Worm (Caenorhabditis elegans) whole organism, young adult: ENCODE results near the gene C36B7.1.
A peak's percentile ranks its signal among the peaks of the same experiment; 100 is the strongest.

Experiments
- B0019.2 ChIP-seq: fragments of 200-800 bp; sonication (Bioruptor generic); conservative IDR thresholded peaks from 2 replicates; pipeline ENCODE4 v1.3.6; 2022; ENCODE audit warnings: missing genetic modification reagents, missing genetic modification characterization, missing compliant biosample characterization
- B0035.1 ChIP-seq: sonication (generic microtip); optimal IDR thresholded peaks from 2 replicates; lab custom pipeline; 2016; ENCODE audit warnings: missing genetic modification characterization, mild to moderate bottlenecking, missing compliant biosample characterization, missing genotype, missing genetic modification reagents
- B0336.3 ChIP-seq: fragments of 200-800 bp; sonication (Bioruptor generic); IDR thresholded peaks from 2 replicates; pipeline ENCODE4 v1.3.6; 2022; ENCODE audit warnings: missing genetic modification characterization, missing compliant biosample characterization
- C06A6.2 ChIP-seq: fragments of 200-800 bp; sonication (Bioruptor generic); conservative IDR thresholded peaks from 2 replicates; pipeline ENCODE4 v1.3.6; 2022; ENCODE audit warnings: missing genetic modification characterization, missing compliant biosample characterization
- C17E4.6 ChIP-seq: fragments of 200-800 bp; sonication (Bioruptor generic); IDR thresholded peaks from 2 replicates; pipeline ENCODE4 v1.3.6; 2022; ENCODE audit warnings: missing genetic modification reagents, missing genetic modification characterization, missing compliant biosample characterization
- F37B4.10 ChIP-seq: fragments of 200-800 bp; sonication (Bioruptor generic); IDR thresholded peaks from 2 replicates; pipeline ENCODE4 v1.3.6; 2022; ENCODE audit warnings: missing genetic modification characterization, missing compliant biosample characterization
- F39B2.1 ChIP-seq: fragments of 200-800 bp; sonication (Bioruptor generic); IDR thresholded peaks from 2 replicates; pipeline ENCODE4 v1.3.6; 2022; ENCODE audit warnings: missing genetic modification reagents, missing genetic modification characterization, missing compliant biosample characterization
- K12H6.12 ChIP-seq: fragments of 200-800 bp; sonication (Bioruptor generic); optimal IDR thresholded peaks from 2 replicates; lab custom pipeline; 2018; ENCODE audit warnings: mild to moderate bottlenecking, missing genetic modification characterization, missing compliant biosample characterization
- Y79H2A.3 ChIP-seq: fragments of 200-800 bp; sonication (Bioruptor generic); conservative IDR thresholded peaks from 2 replicates; pipeline ENCODE4 v1.3.6; 2022; ENCODE audit warnings: missing genetic modification reagents, missing genetic modification characterization, missing compliant biosample characterization
- Y95B8A.8 ChIP-seq: fragments of 200-800 bp; sonication (Bioruptor generic); IDR thresholded peaks from 2 replicates; pipeline ENCODE4 v1.3.6; 2022; ENCODE audit warnings: missing genetic modification reagents, missing genetic modification characterization, missing compliant biosample characterization
- ZK185.1 ChIP-seq: sonication (generic microtip); optimal IDR thresholded peaks from 2 replicates; lab custom pipeline; 2016; ENCODE audit warnings: mild to moderate bottlenecking, missing genetic modification characterization, missing compliant biosample characterization; ENCODE audit not compliant: poor library complexity, severe bottlenecking
- aptf-3 ChIP-seq: fragments of 200-800 bp; sonication (Bioruptor generic); IDR thresholded peaks from 2 replicates; pipeline ENCODE4 v1.3.6; 2022; ENCODE audit warnings: missing genetic modification characterization, missing compliant biosample characterization
- atf-7 ChIP-seq: sonication (generic microtip); optimal IDR thresholded peaks from 2 replicates; lab custom pipeline; 2017; ENCODE audit warnings: mild to moderate bottlenecking, missing genetic modification characterization, missing compliant biosample characterization
- athp-1 ChIP-seq: sonication (generic microtip); optimal IDR thresholded peaks from 2 replicates; lab custom pipeline; 2017; ENCODE audit warnings: mild to moderate bottlenecking, missing genetic modification characterization, missing compliant biosample characterization
- attf-3 ChIP-seq: fragments of 200-800 bp; sonication (Bioruptor generic); conservative IDR thresholded peaks from 2 replicates; pipeline ENCODE4 v1.3.6; 2022; ENCODE audit warnings: missing genetic modification reagents, missing genetic modification characterization, missing compliant biosample characterization
- attf-5 ChIP-seq: fragments of 200-800 bp; sonication (Bioruptor generic); optimal IDR thresholded peaks from 2 replicates; lab custom pipeline; 2018; ENCODE audit warnings: mild to moderate bottlenecking, missing genetic modification characterization, missing compliant biosample characterization
- bed-2 ChIP-seq: fragments of 200-800 bp; sonication (Bioruptor generic); IDR thresholded peaks from 2 replicates; pipeline ENCODE4 v1.3.6; 2022; ENCODE audit warnings: missing genetic modification reagents, missing genetic modification characterization, missing compliant biosample characterization
- ccch-3 ChIP-seq: fragments of 200-800 bp; sonication (Bioruptor generic); optimal IDR thresholded peaks from 2 replicates; lab custom pipeline; 2018; ENCODE audit warnings: mild to moderate bottlenecking, missing genetic modification characterization, missing compliant biosample characterization
- cebp-2 ChIP-seq: fragments of 200-800 bp; sonication (Bioruptor generic); IDR thresholded peaks from 2 replicates; pipeline ENCODE4 v1.3.6; 2022; ENCODE audit warnings: missing genetic modification characterization, missing compliant biosample characterization
- ceh-91 ChIP-seq: fragments of 200-800 bp; sonication (Bioruptor generic); IDR thresholded peaks from 2 replicates; pipeline ENCODE4 v1.3.6; 2022; ENCODE audit warnings: missing genetic modification reagents, missing genetic modification characterization, missing compliant biosample characterization
- dpff-1 ChIP-seq: sonication (generic microtip); optimal IDR thresholded peaks from 2 replicates; lab custom pipeline; 2017; ENCODE audit warnings: mild to moderate bottlenecking, missing genetic modification characterization, missing compliant biosample characterization
- dpl-1 ChIP-seq: fragments of 150-350 bp; optimal IDR thresholded peaks from 2 replicates; lab custom pipeline; 2014; ENCODE audit warnings: missing biosample characterization, missing genetic modification reagents, missing genetic modification characterization
- efl-1 ChIP-seq: fragments of 150-350 bp; optimal IDR thresholded peaks from 2 replicates; lab custom pipeline; 2014; ENCODE audit warnings: missing biosample characterization, missing genetic modification reagents, missing genetic modification characterization
- egrh-3 ChIP-seq: fragments of 200-800 bp; sonication (Bioruptor generic); IDR thresholded peaks from 2 replicates; pipeline ENCODE4 v1.3.6; 2022; ENCODE audit warnings: missing genetic modification reagents, missing genetic modification characterization, missing compliant biosample characterization
- fkh-3 ChIP-seq: sonication (generic microtip); optimal IDR thresholded peaks from 2 replicates; lab custom pipeline; 2016; ENCODE audit warnings: mild to moderate bottlenecking, missing genetic modification characterization, missing compliant biosample characterization
- hlh-12 ChIP-seq: sonication (generic microtip); optimal IDR thresholded peaks from 2 replicates; lab custom pipeline; 2016; ENCODE audit warnings: missing genetic modification characterization, missing compliant biosample characterization
- hsf-1 ChIP-seq: fragments of 200-800 bp; sonication (Bioruptor generic); IDR thresholded peaks from 2 replicates; pipeline ENCODE4 v1.3.6; 2022; ENCODE audit warnings: missing genetic modification reagents, missing genetic modification characterization, missing compliant biosample characterization
- lag-1 ChIP-seq: fragments of 200-800 bp; sonication (Bioruptor generic); IDR thresholded peaks from 2 replicates; pipeline ENCODE4 v1.3.6; 2022; ENCODE audit warnings: missing genetic modification reagents, missing genetic modification characterization, missing compliant biosample characterization
- lin-35 ChIP-seq, 3 experiments: fragments of 150-350 bp in 2 of 3; sonication (generic microtip) in 1 of 3; optimal IDR thresholded peaks; 2 replicates each; lab custom pipeline; 2014 to 2018; ENCODE audit warnings: missing biosample characterization in 3 of 3, missing genetic modification characterization in 3 of 3, missing genetic modification reagents in 3 of 3
- lir-1 ChIP-seq: fragments of 200-800 bp; sonication (Bioruptor generic); conservative IDR thresholded peaks from 2 replicates; pipeline ENCODE4 v1.3.6; 2022; ENCODE audit warnings: missing genetic modification reagents, missing genetic modification characterization, missing compliant biosample characterization
- lsl-1 ChIP-seq: fragments of 200-800 bp; sonication (Bioruptor generic); optimal IDR thresholded peaks from 2 replicates; lab custom pipeline; 2018; ENCODE audit warnings: mild to moderate bottlenecking, missing genetic modification characterization, moderate library complexity, missing compliant biosample characterization
- lsy-27 ChIP-seq: sonication (generic microtip); optimal IDR thresholded peaks from 2 replicates; lab custom pipeline; 2017; ENCODE audit warnings: missing genetic modification characterization, mild to moderate bottlenecking, missing compliant biosample characterization, antibody characterized with exemption, missing genotype, borderline replicate concordance; ENCODE audit not compliant: insufficient read depth
- madf-3 ChIP-seq: fragments of 200-800 bp; sonication (Bioruptor generic); IDR thresholded peaks from 2 replicates; pipeline ENCODE4 v1.3.6; 2022; ENCODE audit warnings: missing genetic modification reagents, missing genetic modification characterization, missing compliant biosample characterization
- mes-4 ChIP-seq: sonication (generic microtip); optimal IDR thresholded peaks from 2 replicates; lab custom pipeline; 2016; ENCODE audit warnings: missing genotype, missing genetic modification characterization, missing compliant biosample characterization
- mxl-1 ChIP-seq: sonication (generic microtip); optimal IDR thresholded peaks from 2 replicates; lab custom pipeline; 2016; ENCODE audit warnings: missing genetic modification characterization, missing compliant biosample characterization
- nfya-1 ChIP-seq: sonication (generic microtip); optimal IDR thresholded peaks from 2 replicates; lab custom pipeline; 2017; ENCODE audit warnings: antibody characterized with exemption, missing compliant biosample characterization, missing genetic modification characterization, borderline replicate concordance; ENCODE audit not compliant: insufficient read depth
- nhr-120 ChIP-seq: fragments of 200-800 bp; sonication (Bioruptor generic); IDR thresholded peaks from 2 replicates; pipeline ENCODE4 v1.3.6; 2022; ENCODE audit warnings: missing genetic modification characterization, missing compliant biosample characterization
- nhr-27 ChIP-seq: fragments of 200-800 bp; sonication (Bioruptor generic); optimal IDR thresholded peaks from 2 replicates; lab custom pipeline; 2018; ENCODE audit warnings: mild to moderate bottlenecking, missing genetic modification characterization, moderate library complexity, missing compliant biosample characterization
- nhr-80 ChIP-seq: sonication (generic microtip); optimal IDR thresholded peaks from 2 replicates; lab custom pipeline; 2016; ENCODE audit warnings: missing genetic modification characterization, missing compliant biosample characterization
- nhr-90 ChIP-seq: sonication (generic microtip); optimal IDR thresholded peaks from 2 replicates; lab custom pipeline; 2016; ENCODE audit warnings: missing genotype, mild to moderate bottlenecking, missing genetic modification characterization, missing compliant biosample characterization
- pha-4 ChIP-seq: fragments of 150-350 bp; sonication (generic microtip); optimal IDR thresholded peaks from 2 replicates; lab custom pipeline; 2014; ENCODE audit warnings: missing biosample characterization, missing genetic modification reagents, missing genetic modification characterization
- rcor-1 ChIP-seq: fragments of 200-800 bp; sonication (Bioruptor generic); IDR thresholded peaks from 2 replicates; pipeline ENCODE4 v1.3.6; 2022; ENCODE audit warnings: missing genetic modification reagents, missing genetic modification characterization, missing compliant biosample characterization
- repo-1 ChIP-seq: sonication (generic microtip); optimal IDR thresholded peaks from 2 replicates; lab custom pipeline; 2017; ENCODE audit warnings: mild to moderate bottlenecking, missing genetic modification characterization, missing compliant biosample characterization
- sea-2 ChIP-seq: fragments of 200-800 bp; sonication (Bioruptor generic); IDR thresholded peaks from 2 replicates; pipeline ENCODE4 v1.3.6; 2022; ENCODE audit warnings: missing genetic modification characterization, missing compliant biosample characterization
- snpc-1.3 ChIP-seq: sonication (generic microtip); optimal IDR thresholded peaks from 2 replicates; lab custom pipeline; 2017; ENCODE audit warnings: missing genetic modification characterization, mild to moderate bottlenecking, missing compliant biosample characterization, antibody characterized with exemption, moderate library complexity, missing genotype, missing genetic modification reagents; ENCODE audit not compliant: insufficient read depth
- tlf-1 ChIP-seq: fragments of 200-800 bp; sonication (Bioruptor generic); optimal IDR thresholded peaks from 2 replicates; lab custom pipeline; 2018; ENCODE audit warnings: mild to moderate bottlenecking, missing genetic modification characterization, missing compliant biosample characterization
- unc-130 ChIP-seq: sonication (generic microtip); optimal IDR thresholded peaks from 2 replicates; lab custom pipeline; 2016; ENCODE audit warnings: missing genetic modification reagents, missing genetic modification characterization, missing compliant biosample characterization
- unc-62 ChIP-seq: fragments of 150-350 bp; optimal IDR thresholded peaks from 2 replicates; lab custom pipeline; 2014; ENCODE audit warnings: missing biosample characterization, missing genetic modification reagents, missing genetic modification characterization
- zfh-2 ChIP-seq: fragments of 200-800 bp; sonication (Bioruptor generic); conservative IDR thresholded peaks from 2 replicates; pipeline ENCODE4 v1.3.6; 2022; ENCODE audit warnings: missing genetic modification reagents, missing genetic modification characterization, missing compliant biosample characterization

C36B7.1 gene

ce11 chrX:7068400-7068799 lies 44.3 kb upstream of the C36B7.1 start, which contains the start of gene pdi-6 (continued):
- TF ChIP-seq Y95B8A.8 (GFP tag; lab: Robert Waterston, UW) = no peak
- peak; percentile 94 for TF ChIP-seq zfh-2 (GFP tag; lab: Robert Waterston, UW)
- no peak for TF ChIP-seq lag-1 (GFP tag; lab: Robert Waterston, UW)
- TF ChIP-seq hsf-1 (GFP tag; lab: Robert Waterston, UW) = no peak
- no peak for TF ChIP-seq lin-35 (GFP tag; optimal IDR thresholded peaks at IDR 0.05; lab: Kevin White, UChicago)
- TF ChIP-seq F39B2.1 (GFP tag; lab: Robert Waterston, UW) = no peak
- TF ChIP-seq nhr-27 = no peak
- TF ChIP-seq hlh-12 (tag; lab: Kevin White, UChicago) = no peak
- TF ChIP-seq F37B4.10 (GFP tag; lab: Robert Waterston, UW) = no peak
- 0 out of 2 replicates have a peak, but pooled peaks have one; percentile 16 for TF ChIP-seq bed-2 (GFP tag; lab: Robert Waterston, UW)
- TF ChIP-seq dpff-1 = no peak
- peak; percentile 25 for TF ChIP-seq B0035.1 (tag; lab: Kevin White, UChicago)
- TF ChIP-seq K12H6.12 = peak; percentile 87
- TF ChIP-seq nhr-90 = peak; percentile 43
- no peak for TF ChIP-seq lsy-27 (tag; lab: Kevin White, UChicago)
- TF ChIP-seq ZK185.1 (tag; lab: Kevin White, UChicago) = peak; percentile 79
- 0 out of 2 replicates have a peak, but pooled peaks have one; percentile 19 for TF ChIP-seq ceh-91 (GFP tag; lab: Robert Waterston, UW)
- TF ChIP-seq egrh-3 (GFP tag; lab: Robert Waterston, UW) = peak; percentile 45; the same call in 1 of the 2 replicates
- TF ChIP-seq B0336.3 (GFP tag; lab: Robert Waterston, UW) = no peak
- peak; percentile 68 for TF ChIP-seq C06A6.2
- peak; percentile 11 for TF ChIP-seq dpl-1 (GFP tag; lab: Kevin White, UChicago)
- no peak for TF ChIP-seq athp-1 (tag; lab: Kevin White, UChicago)
- no peak for TF ChIP-seq nfya-1 (tag; lab: Kevin White, UChicago)
- no peak for TF ChIP-seq lsl-1 (GFP tag; lab: Kevin White, UChicago)
- TF ChIP-seq unc-62 (GFP tag; lab: Kevin White, UChicago) = no peak
- TF ChIP-seq snpc-1.3 = no peak
- peak; percentile 92 for TF ChIP-seq attf-5
- TF ChIP-seq mxl-1 = no peak
- peak; percentile 43; the same call in 1 of the 2 replicates for TF ChIP-seq rcor-1 (GFP tag; lab: Robert Waterston, UW)
- peak; percentile 41 for TF ChIP-seq pha-4 (tag; lab: Kevin White, UChicago)
- 0 out of 2 replicates have a peak, but pooled peaks have one; percentile 30 for TF ChIP-seq madf-3 (GFP tag; lab: Robert Waterston, UW)
- TF ChIP-seq attf-3 (GFP tag; lab: Robert Waterston, UW) = 0 out of 2 replicates have a peak, but pooled peaks have one; percentile 10
- TF ChIP-seq sea-2 (GFP tag; lab: Robert Waterston, UW) = no peak
- no peak for TF ChIP-seq aptf-3 (GFP tag; lab: Robert Waterston, UW)
- no peak for TF ChIP-seq nhr-120 (GFP tag; lab: Robert Waterston, UW)
- peak; percentile 96 for TF ChIP-seq nhr-80 (tag; lab: Kevin White, UChicago)
- no peak for TF ChIP-seq fkh-3 (tag; lab: Kevin White, UChicago)
- no peak for TF ChIP-seq repo-1 (tag; lab: Kevin White, UChicago)
- TF ChIP-seq mes-4 (tag; lab: Kevin White, UChicago) = no peak
- TF ChIP-seq C17E4.6 (GFP tag; lab: Robert Waterston, UW) = no peak
- TF ChIP-seq Y79H2A.3 (GFP tag; lab: Robert Waterston, UW) = no peak
- peak; percentile 16 for TF ChIP-seq ccch-3 (GFP tag; lab: Kevin White, UChicago)
- no peak for TF ChIP-seq lir-1
- TF ChIP-seq cebp-2 (GFP tag; lab: Robert Waterston, UW) = no peak
- no peak for TF ChIP-seq B0019.2
- TF ChIP-seq atf-7 (tag; lab: Kevin White, UChicago) = peak; percentile 52
- no peak for TF ChIP-seq unc-130
- TF ChIP-seq tlf-1 (GFP tag; lab: Kevin White, UChicago) = peak; percentile 55
- no peak for TF ChIP-seq efl-1
